Fruit fly (Drosophila melanogaster): ENCODE measurements around the gene CG5139.
A peak's percentile ranks its signal among the peaks of the same experiment; 100 is the strongest.

DNA sequence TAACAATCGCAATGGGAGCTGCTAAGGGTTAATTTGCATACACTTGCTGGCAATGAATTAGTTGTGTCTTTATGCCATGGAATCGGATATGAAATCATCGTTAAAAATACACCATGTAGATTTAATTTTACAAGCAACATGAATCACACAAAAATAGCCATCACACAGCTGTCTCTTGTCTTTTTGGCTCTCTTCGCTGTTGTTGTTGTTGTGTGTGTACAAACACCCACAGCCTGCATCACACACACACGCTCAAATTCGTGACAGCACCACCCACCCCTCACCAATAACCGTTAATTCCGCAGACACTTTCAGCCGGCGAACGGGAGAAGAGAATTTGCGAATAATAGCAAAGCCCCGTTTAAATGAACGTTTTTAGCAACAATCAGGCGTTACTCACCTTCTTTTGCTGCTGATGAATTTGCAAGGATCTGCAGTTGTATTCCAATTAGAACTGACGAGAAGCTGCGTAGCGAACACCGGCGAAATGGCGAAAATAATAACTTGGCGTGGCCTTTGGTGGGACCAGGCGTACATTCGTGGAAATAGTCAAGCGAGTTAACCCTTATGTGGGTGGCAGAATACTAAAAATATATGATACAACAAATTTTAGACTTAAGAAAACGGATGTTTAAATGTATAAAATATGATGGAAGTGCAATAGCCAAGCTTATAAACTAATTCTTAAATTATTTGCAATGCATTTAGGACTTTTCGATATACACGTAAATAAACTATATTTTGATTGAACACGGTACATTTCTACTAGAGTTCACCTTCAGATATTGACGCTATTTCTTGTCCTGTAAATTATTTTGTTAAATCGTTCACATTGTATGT lies 41.2 kb downstream of the CG5139 start, which contains the start of gene capt:
- TF ChIP-seq fru (GFP tag; optimal IDR thresholded peaks at IDR 0.05) (no peak), Rel (GFP tag; optimal IDR thresholded peaks at IDR 0.05) (no peak), Rel (tag; optimal IDR thresholded peaks at IDR 0.05) (peak; percentile 31), CrebA (GFP tag; optimal IDR thresholded peaks at IDR 0.05; ENCODE audit: borderline replicate concordance) (no peak), psq (GFP tag; optimal IDR thresholded peaks at IDR 0.05) (peak; percentile 1), lola (GFP tag; optimal IDR thresholded peaks at IDR 0.05) (no peak), Myc (optimal IDR thresholded peaks at IDR 0.05) (peak; percentile 27), dsf (GFP tag; optimal IDR thresholded peaks at IDR 0.05; ENCODE audit: borderline replicate concordance) (no peak), usp (GFP tag; optimal IDR thresholded peaks at IDR 0.05) (no peak), jim (GFP tag; optimal IDR thresholded peaks at IDR 0.05) (no peak), sv (GFP tag; optimal IDR thresholded peaks at IDR 0.05) (peak; percentile 25), HLH106 (tag; optimal IDR thresholded peaks at IDR 0.05) (peak; percentile 55), pan (optimal IDR thresholded peaks at IDR 0.05) (no peak)

Measured in whole organism, wandering third instar larva.